Worm (Caenorhabditis elegans) whole organism, L4 larva: ENCODE data around the gene lpin-1.

Source experiments
- D1046.2 ChIP-seq: fragments of 200-800 bp; sonication (Bioruptor generic); IDR thresholded peaks from 2 replicates; pipeline ENCODE4 v1.3.6; 2022; ENCODE audit warnings: missing genetic modification characterization, missing compliant biosample characterization
- F26F4.8 ChIP-seq: fragments of 200-800 bp; sonication (Bioruptor generic); conservative IDR thresholded peaks from 2 replicates; pipeline ENCODE4 v1.3.6; 2022; ENCODE audit warnings: missing genetic modification characterization, missing compliant biosample characterization
- F49E8.2 ChIP-seq: sonication (generic microtip); optimal IDR thresholded peaks from 2 replicates; lab custom pipeline; 2016; ENCODE audit warnings: missing compliant biosample characterization, mild to moderate bottlenecking, missing genetic modification characterization, borderline replicate concordance
- T26A8.4 ChIP-seq: fragments of 200-800 bp; sonication (Bioruptor generic); IDR thresholded peaks from 2 replicates; pipeline ENCODE4 v1.3.6; 2022; ENCODE audit warnings: missing genetic modification characterization, missing compliant biosample characterization
- Y105C5A.15 ChIP-seq: fragments of 200-800 bp; sonication (Bioruptor generic); IDR thresholded peaks from 2 replicates; pipeline ENCODE4 v1.3.6; 2022; ENCODE audit warnings: missing genetic modification characterization, missing compliant biosample characterization
- Y75B8A.6 ChIP-seq: fragments of 200-800 bp; sonication (Bioruptor generic); IDR thresholded peaks from 2 replicates; pipeline ENCODE4 v1.3.6; 2022; ENCODE audit warnings: missing genetic modification reagents, missing genetic modification characterization, missing compliant biosample characterization
- ama-1 ChIP-seq: fragments of 150-350 bp; optimal IDR thresholded peaks from 2 replicates; lab custom pipeline; 2014; ENCODE audit warnings: inconsistent platforms, mixed read lengths
- arid-1 ChIP-seq: fragments of 200-800 bp; sonication (Bioruptor generic); conservative IDR thresholded peaks from 2 replicates; pipeline ENCODE4 v1.3.6; 2022; ENCODE audit warnings: missing genetic modification reagents, missing genetic modification characterization, missing compliant biosample characterization
- ceh-32 ChIP-seq: sonication (generic microtip); optimal IDR thresholded peaks from 2 replicates; lab custom pipeline; 2016; ENCODE audit warnings: mild to moderate bottlenecking, missing genetic modification characterization, missing compliant biosample characterization; ENCODE audit not compliant: poor library complexity
- ceh-44 ChIP-seq: fragments of 200-800 bp; sonication (Bioruptor generic); IDR thresholded peaks from 2 replicates; pipeline ENCODE4 v1.3.6; 2022; ENCODE audit warnings: missing genetic modification reagents, missing genetic modification characterization, missing compliant biosample characterization
- ceh-62 ChIP-seq: sonication (generic microtip); optimal IDR thresholded peaks from 2 replicates; lab custom pipeline; 2017; ENCODE audit warnings: missing biosample characterization, missing genetic modification characterization
- ceh-82 ChIP-seq: sonication (generic microtip); optimal IDR thresholded peaks from 2 replicates; lab custom pipeline; 2017; ENCODE audit warnings: missing biosample characterization, missing genetic modification characterization
- ces-1 ChIP-seq: fragments of 150-350 bp; sonication (generic microtip); optimal IDR thresholded peaks from 4 replicates; lab custom pipeline; 2014; ENCODE audit warnings: missing biosample characterization, missing genetic modification reagents, missing genetic modification characterization
- daf-19 ChIP-seq: fragments of 200-800 bp; sonication (Bioruptor generic); conservative IDR thresholded peaks from 2 replicates; pipeline ENCODE4 v1.3.6; 2022; ENCODE audit warnings: missing genetic modification characterization, missing compliant biosample characterization
- dmd-8 ChIP-seq: fragments of 200-800 bp; sonication (Bioruptor generic); IDR thresholded peaks from 2 replicates; pipeline ENCODE4 v1.3.6; 2022; ENCODE audit warnings: missing genetic modification characterization, missing compliant biosample characterization
- dmd-9 ChIP-seq: fragments of 200-800 bp; sonication (Bioruptor generic); IDR thresholded peaks from 2 replicates; pipeline ENCODE4 v1.3.6; 2022; ENCODE audit warnings: missing genetic modification reagents, missing genetic modification characterization, missing compliant biosample characterization
- duxl-1 ChIP-seq: sonication (generic microtip); optimal IDR thresholded peaks from 2 replicates; lab custom pipeline; 2016; ENCODE audit warnings: mild to moderate bottlenecking, missing genetic modification characterization, moderate library complexity, missing compliant biosample characterization; ENCODE audit not compliant: poor library complexity
- dve-1 ChIP-seq: sonication (generic microtip); optimal IDR thresholded peaks from 2 replicates; lab custom pipeline; 2017; ENCODE audit warnings: antibody characterized with exemption, mild to moderate bottlenecking, missing genetic modification characterization, missing compliant biosample characterization; ENCODE audit not compliant: insufficient read depth
- egl-43 ChIP-seq: fragments of 200-800 bp; sonication (Bioruptor generic); IDR thresholded peaks from 2 replicates; pipeline ENCODE4 v1.3.6; 2022; ENCODE audit warnings: missing genetic modification reagents, missing genetic modification characterization, missing compliant biosample characterization
- fkh-10 ChIP-seq: fragments of 150-350 bp; optimal IDR thresholded peaks from 2 replicates; lab custom pipeline; 2014; ENCODE audit warnings: missing biosample characterization, missing genetic modification reagents, missing genetic modification characterization
- fos-1 ChIP-seq: fragments of 150-350 bp; optimal IDR thresholded peaks from 2 replicates; lab custom pipeline; 2014; ENCODE audit warnings: missing biosample characterization, missing genetic modification characterization
- gei-8 ChIP-seq: fragments of 200-800 bp; sonication (Bioruptor generic); optimal IDR thresholded peaks from 2 replicates; lab custom pipeline; 2018; ENCODE audit warnings: mild to moderate bottlenecking, missing genetic modification characterization, missing compliant biosample characterization
- hif-1 ChIP-seq, 2 experiments: sonication (generic microtip); optimal IDR thresholded peaks; 2 replicates each; lab custom pipeline; 2016 to 2017; ENCODE audit warnings: missing compliant biosample characterization in 2 of 2, missing genetic modification characterization in 2 of 2, missing genetic modification reagents in 2 of 2, missing genotype in 2 of 2, mild to moderate bottlenecking in 1 of 2
- hlh-30 ChIP-seq: sonication (generic microtip); optimal IDR thresholded peaks from 2 replicates; lab custom pipeline; 2017; ENCODE audit warnings: antibody characterized with exemption, mild to moderate bottlenecking, missing genetic modification characterization, missing compliant biosample characterization; ENCODE audit not compliant: insufficient read depth
- jun-1 ChIP-seq: fragments of 150-350 bp; optimal IDR thresholded peaks from 2 replicates; lab custom pipeline; 2014; ENCODE audit warnings: missing biosample characterization, missing genetic modification reagents, missing genetic modification characterization
- lin-29 ChIP-seq: fragments of 200-800 bp; sonication (Bioruptor generic); IDR thresholded peaks from 2 replicates; pipeline ENCODE4 v1.3.6; 2022; ENCODE audit warnings: missing genetic modification reagents, missing genetic modification characterization, missing compliant biosample characterization
- lin-38 ChIP-seq: fragments of 200-800 bp; sonication (Bioruptor generic); IDR thresholded peaks from 2 replicates; pipeline ENCODE4 v1.3.6; 2022; ENCODE audit warnings: missing genetic modification reagents, missing genetic modification characterization, missing compliant biosample characterization
- lin-39 ChIP-seq: fragments of 150-350 bp; optimal IDR thresholded peaks from 2 replicates; lab custom pipeline; 2014; ENCODE audit warnings: missing biosample characterization, missing genetic modification reagents, missing genetic modification characterization
- lsy-2 ChIP-seq, 2 experiments: fragments of 150-350 bp in 1 of 2; sonication (generic microtip) in 1 of 2; optimal IDR thresholded peaks; 2 replicates each; lab custom pipeline; 2014 to 2017; ENCODE audit warnings: missing biosample characterization in 2 of 2, missing genetic modification characterization in 2 of 2
- madf-5 ChIP-seq, 2 experiments: fragments of 200-800 bp; sonication (Bioruptor generic); IDR thresholded peaks; 2 replicates each; pipeline ENCODE4 v1.3.6; 2022; ENCODE audit warnings: missing compliant biosample characterization in 2 of 2, missing genetic modification characterization in 2 of 2
- madf-9 ChIP-seq: fragments of 200-800 bp; sonication (Bioruptor generic); conservative IDR thresholded peaks from 2 replicates; pipeline ENCODE4 v1.3.6; 2022; ENCODE audit warnings: missing genetic modification reagents, missing genetic modification characterization, missing compliant biosample characterization
- mes-2 ChIP-seq: sonication (generic microtip); optimal IDR thresholded peaks from 2 replicates; lab custom pipeline; 2016; ENCODE audit warnings: missing genotype, mild to moderate bottlenecking, missing genetic modification characterization, missing compliant biosample characterization; ENCODE audit not compliant: poor library complexity, severe bottlenecking
- nhr-10 ChIP-seq: fragments of 150-350 bp; optimal IDR thresholded peaks from 2 replicates; lab custom pipeline; 2014; ENCODE audit warnings: missing biosample characterization, missing genetic modification characterization
- nhr-102 ChIP-seq: sonication (generic microtip); optimal IDR thresholded peaks from 2 replicates; lab custom pipeline; 2016; ENCODE audit warnings: mild to moderate bottlenecking, missing genetic modification characterization, moderate library complexity, missing compliant biosample characterization
- nhr-11 ChIP-seq: fragments of 150-350 bp; optimal IDR thresholded peaks from 2 replicates; lab custom pipeline; 2014; ENCODE audit warnings: missing biosample characterization, missing genetic modification characterization
- nhr-111 ChIP-seq: fragments of 200-800 bp; sonication (Bioruptor generic); optimal IDR thresholded peaks from 2 replicates; lab custom pipeline; 2018; ENCODE audit warnings: mild to moderate bottlenecking, missing genetic modification characterization, missing compliant biosample characterization
- nhr-28 ChIP-seq: fragments of 150-350 bp; optimal IDR thresholded peaks from 2 replicates; lab custom pipeline; 2014; ENCODE audit warnings: missing biosample characterization, missing genetic modification characterization
- nhr-42 ChIP-seq: fragments of 200-800 bp; sonication (Bioruptor generic); IDR thresholded peaks from 2 replicates; pipeline ENCODE4 v1.3.6; 2022; ENCODE audit warnings: missing genetic modification characterization, missing compliant biosample characterization
- nhr-77 ChIP-seq: fragments of 150-350 bp; optimal IDR thresholded peaks from 2 replicates; lab custom pipeline; 2014; ENCODE audit warnings: missing biosample characterization, missing genetic modification characterization
- pqm-1 ChIP-seq: sonication (generic microtip); optimal IDR thresholded peaks from 2 replicates; lab custom pipeline; 2017; ENCODE audit warnings: missing biosample characterization, missing genetic modification characterization
- rbr-2 ChIP-seq: sonication (generic microtip); optimal IDR thresholded peaks from 2 replicates; lab custom pipeline; 2016; ENCODE audit warnings: missing genotype, missing genetic modification characterization, missing compliant biosample characterization
- sdz-12 ChIP-seq: fragments of 200-800 bp; sonication (Bioruptor generic); optimal IDR thresholded peaks from 2 replicates; lab custom pipeline; 2018; ENCODE audit warnings: mild to moderate bottlenecking, missing genetic modification characterization, missing compliant biosample characterization
- snpc-1.2 ChIP-seq: fragments of 200-800 bp; sonication (Bioruptor generic); IDR thresholded peaks from 2 replicates; pipeline ENCODE4 v1.3.6; 2022; ENCODE audit warnings: missing genetic modification reagents, missing genetic modification characterization, missing compliant biosample characterization
- snpc-4 ChIP-seq: fragments of 150-350 bp; optimal IDR thresholded peaks from 2 replicates; lab custom pipeline; 2014; ENCODE audit warnings: missing biosample characterization, missing genetic modification characterization
- unc-130 ChIP-seq: sonication (generic microtip); optimal IDR thresholded peaks from 2 replicates; lab custom pipeline; 2016; ENCODE audit warnings: missing genetic modification reagents, missing genetic modification characterization, missing compliant biosample characterization
- unc-39 ChIP-seq: sonication (generic microtip); optimal IDR thresholded peaks from 2 replicates; lab custom pipeline; 2017; ENCODE audit warnings: missing biosample characterization, missing genetic modification characterization
- vab-7 ChIP-seq: fragments of 200-800 bp; sonication (Bioruptor generic); IDR thresholded peaks from 2 replicates; pipeline ENCODE4 v1.3.6; 2022; ENCODE audit warnings: missing genetic modification reagents, missing genetic modification characterization, missing compliant biosample characterization
- zag-1 ChIP-seq: fragments of 150-350 bp; optimal IDR thresholded peaks from 2 replicates; lab custom pipeline; 2014; ENCODE audit warnings: missing biosample characterization, missing genetic modification characterization
- zfp-3 ChIP-seq: fragments of 200-800 bp; sonication (Bioruptor generic); conservative IDR thresholded peaks from 2 replicates; pipeline ENCODE4 v1.3.6; 2022; ENCODE audit warnings: missing genetic modification reagents, missing genetic modification characterization, missing compliant biosample characterization
- ztf-11 ChIP-seq: fragments of 150-350 bp; optimal IDR thresholded peaks from 2 replicates; lab custom pipeline; 2014; ENCODE audit warnings: missing biosample characterization, missing genetic modification characterization

Gene lpin-1

DNA sequence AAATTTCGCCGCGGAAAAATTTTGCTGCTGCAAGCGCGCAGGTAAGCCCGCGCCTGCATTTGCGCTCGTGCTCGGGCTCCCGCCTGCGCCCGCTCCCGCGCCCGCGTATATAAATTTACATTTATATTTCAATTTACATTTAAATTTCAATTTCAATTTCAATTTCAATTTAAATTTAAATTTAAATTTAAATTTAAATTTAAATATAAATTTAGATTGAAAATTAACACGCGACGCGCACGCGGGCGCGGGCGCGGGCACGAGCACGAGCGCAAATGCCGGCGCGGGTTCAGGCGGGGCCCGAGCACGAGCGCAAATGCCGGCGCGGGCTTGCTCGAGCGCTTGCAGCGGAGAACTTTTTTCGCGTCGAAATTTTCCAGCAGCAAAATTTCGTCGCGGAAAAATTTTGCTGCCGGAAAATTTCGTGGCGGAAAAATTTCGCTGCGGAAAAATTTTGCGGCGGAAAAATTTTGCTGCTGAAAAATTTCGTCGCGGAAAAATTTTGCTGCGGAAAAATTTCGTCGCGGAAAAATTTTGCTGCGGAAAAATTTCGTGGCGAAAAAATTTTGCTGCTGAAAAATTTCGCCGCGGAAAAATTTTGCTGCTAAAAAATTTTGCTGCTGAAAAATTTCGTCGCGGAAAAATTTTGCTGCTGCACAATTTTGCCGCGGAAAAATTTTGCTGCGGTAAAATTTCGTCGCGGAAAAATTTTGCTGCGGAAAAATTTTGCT is 7.9 kb downstream of the lpin-1 start (continued):
- TF ChIP-seq fkh-10 (GFP tag; lab: Kevin White, UChicago) (no peak), nhr-42 (peak; percentile 40; the same call in 1 of the 2 replicates), unc-130 (no peak), nhr-10 (tag; lab: Kevin White, UChicago) (no peak), Y105C5A.15 (GFP tag; lab: Robert Waterston, UW) (no peak), pqm-1 (tag; lab: Kevin White, UChicago) (no peak), duxl-1 (tag; lab: Kevin White, UChicago) (no peak), nhr-77 (tag; lab: Kevin White, UChicago) (no peak), lsy-2 (tag; optimal IDR thresholded peaks at IDR 0.05; lab: Kevin White, UChicago) (no peak), D1046.2 (GFP tag; lab: Robert Waterston, UW) (peak; percentile 74; the same call in 1 of the 2 replicates), ceh-82 (tag; lab: Kevin White, UChicago) (no peak), nhr-111 (GFP tag; lab: Kevin White, UChicago) (no peak), daf-19 (no peak), nhr-28 (tag; lab: Kevin White, UChicago) (no peak), egl-43 (peak; percentile 87), ceh-32 (tag; lab: Kevin White, UChicago) (no peak), gei-8 (GFP tag; lab: Kevin White, UChicago) (no peak), ceh-62 (tag; lab: Kevin White, UChicago) (no peak), unc-39 (tag; lab: Kevin White, UChicago) (no peak), snpc-4 (tag; lab: Kevin White, UChicago) (no peak), madf-5 (GFP tag; IDR thresholded peaks at IDR 0.05; lab: Robert Waterston, UW) (peak in 1 of 2 experiments; percentile 81; a peak in 2 of 4 replicates), dmd-8 (peak; percentile 69; the same call in 1 of the 2 replicates), T26A8.4 (GFP tag; lab: Robert Waterston, UW) (no peak), ces-1 (GFP tag; lab: Kevin White, UChicago) (no peak), zfp-3 (GFP tag; lab: Robert Waterston, UW) (no peak), F26F4.8 (GFP tag; lab: Robert Waterston, UW) (no peak; the same call in 1 of the 2 replicates), dmd-9 (peak; percentile 73; the same call in 1 of the 2 replicates), ceh-44 (GFP tag; lab: Robert Waterston, UW) (no peak), nhr-11 (tag; lab: Kevin White, UChicago) (no peak), F49E8.2 (tag; lab: Kevin White, UChicago) (no peak), ztf-11 (tag; lab: Kevin White, UChicago) (no peak), lin-29 (no peak), lin-39 (tag; lab: Kevin White, UChicago) (no peak), hif-1 (tag; optimal IDR thresholded peaks at IDR 0.05; lab: Kevin White, UChicago) (no peak), hlh-30 (tag; lab: Kevin White, UChicago) (no peak), vab-7 (GFP tag; lab: Robert Waterston, UW) (peak; percentile 47; the same call in 1 of the 2 replicates), dve-1 (no peak), Y75B8A.6 (GFP tag; lab: Robert Waterston, UW) (peak; percentile 46; the same call in 1 of the 2 replicates), snpc-1.2 (peak; percentile 38; the same call in 1 of the 2 replicates), jun-1 (tag; lab: Kevin White, UChicago) (no peak), madf-9 (GFP tag; lab: Robert Waterston, UW) (0 out of 2 replicates have a peak, but pooled peaks have one; percentile 24), mes-2 (no peak), fos-1 (tag; lab: Kevin White, UChicago) (no peak), arid-1 (GFP tag; lab: Robert Waterston, UW) (no peak), nhr-102 (tag; lab: Kevin White, UChicago) (no peak), rbr-2 (tag; lab: Kevin White, UChicago) (no peak), zag-1 (tag; lab: Kevin White, UChicago) (no peak), sdz-12 (peak; percentile 11), lin-38 (peak; percentile 26; the same call in 1 of the 2 replicates), ama-1 (lab: Kevin White, UChicago) (no peak)
